Worm (Caenorhabditis elegans) whole organism, L1 larva: ENCODE results near the gene R05D3.12.
A peak's percentile ranks its signal among the peaks of the same experiment; 100 is the strongest.

Experiments
- C04F5.9 ChIP-seq: sonication (generic microtip); optimal IDR thresholded peaks from 2 replicates; lab custom pipeline; 2016; ENCODE audit warnings: missing genetic modification characterization, missing compliant biosample characterization
- C34B4.2 ChIP-seq: sonication (generic microtip); optimal IDR thresholded peaks from 2 replicates; lab custom pipeline; 2017; ENCODE audit warnings: mild to moderate bottlenecking, missing genetic modification characterization, missing compliant biosample characterization
- F16B12.6 ChIP-seq: fragments of 150-350 bp; optimal IDR thresholded peaks from 2 replicates; lab custom pipeline; 2014; ENCODE audit warnings: missing biosample characterization, missing genetic modification characterization
- Y116A8C.19 ChIP-seq: sonication (generic microtip); optimal IDR thresholded peaks from 2 replicates; lab custom pipeline; 2016; ENCODE audit warnings: missing compliant biosample characterization, missing genetic modification characterization, borderline replicate concordance
- aha-1 ChIP-seq: fragments of 150-350 bp; optimal IDR thresholded peaks from 2 replicates; lab custom pipeline; 2014; ENCODE audit warnings: missing biosample characterization, missing genetic modification characterization
- alr-1 ChIP-seq: fragments of 200-800 bp; sonication (Bioruptor generic); optimal IDR thresholded peaks from 2 replicates; lab custom pipeline; 2018; ENCODE audit warnings: borderline replicate concordance, mild to moderate bottlenecking, missing genetic modification characterization, missing compliant biosample characterization
- aly-2 ChIP-seq: fragments of 150-350 bp; optimal IDR thresholded peaks from 2 replicates; lab custom pipeline; 2014; ENCODE audit warnings: missing biosample characterization, missing genetic modification characterization
- ama-1 ChIP-seq: fragments of 150-350 bp; optimal IDR thresholded peaks from 2 replicates; lab custom pipeline; 2014
- ceh-63 ChIP-seq: fragments of 200-800 bp; sonication (Bioruptor generic); optimal IDR thresholded peaks from 2 replicates; lab custom pipeline; 2018; ENCODE audit warnings: mild to moderate bottlenecking, missing genetic modification characterization, missing compliant biosample characterization
- ceh-8 ChIP-seq: fragments of 200-800 bp; sonication (Bioruptor generic); optimal IDR thresholded peaks from 2 replicates; lab custom pipeline; 2018; ENCODE audit warnings: mild to moderate bottlenecking, missing genetic modification characterization, moderate library complexity, missing compliant biosample characterization
- ceh-82 ChIP-seq, 3 experiments: fragments of 150-350 bp in 1 of 3; sonication (generic microtip) in 2 of 3; optimal IDR thresholded peaks; 2 replicates each; lab custom pipeline; 2014 to 2017; ENCODE audit warnings: missing biosample characterization in 3 of 3, missing genetic modification characterization in 3 of 3
- ceh-90 ChIP-seq: sonication (generic microtip); optimal IDR thresholded peaks from 2 replicates; lab custom pipeline; 2016; ENCODE audit warnings: missing genetic modification characterization, missing compliant biosample characterization
- ces-1 ChIP-seq: fragments of 150-350 bp; optimal IDR thresholded peaks from 2 replicates; lab custom pipeline; 2014; ENCODE audit warnings: missing biosample characterization, missing genetic modification reagents, missing genetic modification characterization
- dpl-1 ChIP-seq, 3 experiments: fragments of 150-350 bp in 2 of 3; sonication (generic microtip) in 1 of 3; optimal IDR thresholded peaks; 2 replicates each; lab custom pipeline; 2014 to 2017; ENCODE audit warnings: missing biosample characterization in 3 of 3, missing genetic modification characterization in 3 of 3, missing genetic modification reagents in 3 of 3
- efl-1 ChIP-seq, 4 experiments: fragments of 150-350 bp; optimal IDR thresholded peaks in 3 of 4; peaks in 1 of 4; 1 replicate in 1 of 4; 2 replicates in 3 of 4; lab custom pipeline; 2014; ENCODE audit warnings: missing biosample characterization in 2 of 4, missing genetic modification characterization in 2 of 4, missing genetic modification reagents in 2 of 4
- egl-27 ChIP-seq, 2 experiments: fragments of 150-350 bp in 1 of 2; sonication (generic microtip); optimal IDR thresholded peaks; 3 replicates each; lab custom pipeline; 2017 to 2018; ENCODE audit warnings: missing biosample characterization in 2 of 2, missing genetic modification characterization in 2 of 2, missing genetic modification reagents in 2 of 2
- elt-2 ChIP-seq: sonication (generic microtip); optimal IDR thresholded peaks from 2 replicates; lab custom pipeline; 2016; ENCODE audit warnings: missing genetic modification characterization, mild to moderate bottlenecking, inconsistent platforms, missing compliant biosample characterization, missing genetic modification reagents
- elt-3 ChIP-seq, 6 experiments: fragments of 150-350 bp in 1 of 6; sonication (generic microtip); optimal IDR thresholded peaks; 2 replicates each; lab custom pipeline; 2017 to 2018; ENCODE audit warnings: missing biosample characterization in 6 of 6, missing genetic modification characterization in 6 of 6, inconsistent platforms in 1 of 6
- grh-1 ChIP-seq: fragments of 200-800 bp; sonication (Bioruptor generic); IDR thresholded peaks from 2 replicates; pipeline ENCODE4 v1.3.6; 2022; ENCODE audit warnings: missing genetic modification reagents, missing genetic modification characterization, missing compliant biosample characterization
- irx-1 ChIP-seq: sonication (generic microtip); optimal IDR thresholded peaks from 2 replicates; lab custom pipeline; 2016; ENCODE audit warnings: missing genetic modification characterization, missing compliant biosample characterization
- lin-13 ChIP-seq: fragments of 150-350 bp; optimal IDR thresholded peaks from 2 replicates; lab custom pipeline; 2014; ENCODE audit warnings: missing biosample characterization, missing genetic modification reagents, missing genetic modification characterization
- lin-14 ChIP-seq: fragments of 200-800 bp; sonication (Bioruptor generic); optimal IDR thresholded peaks from 2 replicates; lab custom pipeline; 2018; ENCODE audit warnings: mild to moderate bottlenecking, missing genetic modification characterization, moderate library complexity, missing compliant biosample characterization
- lin-35 ChIP-seq, 2 experiments: fragments of 150-350 bp; optimal IDR thresholded peaks; 2 replicates each; lab custom pipeline; 2014; ENCODE audit warnings: missing biosample characterization in 2 of 2, missing genetic modification characterization in 2 of 2, missing genetic modification reagents in 2 of 2
- lin-39 ChIP-seq: fragments of 150-350 bp; optimal IDR thresholded peaks from 2 replicates; lab custom pipeline; 2014; ENCODE audit warnings: missing biosample characterization, missing genetic modification reagents, missing genetic modification characterization
- lsy-2 ChIP-seq, 2 experiments: fragments of 150-350 bp; optimal IDR thresholded peaks; 2 replicates each; lab custom pipeline; 2014; ENCODE audit warnings: missing biosample characterization in 2 of 2, missing genetic modification characterization in 2 of 2
- mef-2 ChIP-seq: fragments of 150-350 bp; optimal IDR thresholded peaks from 2 replicates; lab custom pipeline; 2014; ENCODE audit warnings: missing biosample characterization, missing genetic modification characterization
- mep-1 ChIP-seq: fragments of 150-350 bp; optimal IDR thresholded peaks from 2 replicates; lab custom pipeline; 2014; ENCODE audit warnings: missing biosample characterization, missing genetic modification characterization
- nhr-12 ChIP-seq: sonication (generic microtip); optimal IDR thresholded peaks from 2 replicates; lab custom pipeline; 2017; ENCODE audit warnings: missing biosample characterization, missing genetic modification characterization
- nhr-19 ChIP-seq: fragments of 200-800 bp; sonication (Bioruptor generic); conservative IDR thresholded peaks from 2 replicates; pipeline ENCODE4 v1.3.6; 2022; ENCODE audit warnings: missing genetic modification characterization, missing compliant biosample characterization
- nhr-20 ChIP-seq: sonication (generic microtip); optimal IDR thresholded peaks from 2 replicates; lab custom pipeline; 2016; ENCODE audit warnings: mild to moderate bottlenecking, missing genetic modification characterization, missing compliant biosample characterization
- nhr-47 ChIP-seq: sonication (generic microtip); optimal IDR thresholded peaks from 2 replicates; lab custom pipeline; 2016; ENCODE audit warnings: mild to moderate bottlenecking, missing genetic modification characterization, moderate library complexity, missing compliant biosample characterization
- nhr-71 ChIP-seq: sonication (generic microtip); optimal IDR thresholded peaks from 2 replicates; lab custom pipeline; 2016; ENCODE audit warnings: mild to moderate bottlenecking, missing genetic modification characterization, moderate library complexity, missing compliant biosample characterization
- nhr-77 ChIP-seq: fragments of 150-350 bp; optimal IDR thresholded peaks from 2 replicates; lab custom pipeline; 2014; ENCODE audit warnings: missing biosample characterization, missing genetic modification characterization
- pax-3 ChIP-seq: fragments of 200-800 bp; sonication (Bioruptor generic); optimal IDR thresholded peaks from 2 replicates; lab custom pipeline; 2018; ENCODE audit warnings: mild to moderate bottlenecking, missing genetic modification characterization, moderate library complexity, missing compliant biosample characterization
- pqm-1 ChIP-seq: sonication (generic microtip); optimal IDR thresholded peaks from 3 replicates; lab custom pipeline; 2017; ENCODE audit warnings: missing biosample characterization, missing genetic modification characterization
- rnt-1 ChIP-seq: sonication (generic microtip); optimal IDR thresholded peaks from 2 replicates; lab custom pipeline; 2016; ENCODE audit warnings: mild to moderate bottlenecking, missing genetic modification characterization, moderate library complexity, missing compliant biosample characterization
- snpc-4 ChIP-seq: fragments of 150-350 bp; optimal IDR thresholded peaks from 2 replicates; lab custom pipeline; 2014; ENCODE audit warnings: missing biosample characterization, missing genetic modification characterization
- sup-37 ChIP-seq: fragments of 200-800 bp; sonication (Bioruptor generic); optimal IDR thresholded peaks from 2 replicates; lab custom pipeline; 2018; ENCODE audit warnings: mild to moderate bottlenecking, missing genetic modification characterization, missing compliant biosample characterization
- tlp-1 ChIP-seq: fragments of 150-350 bp; optimal IDR thresholded peaks from 2 replicates; lab custom pipeline; 2014; ENCODE audit warnings: missing biosample characterization, missing genetic modification characterization
- unc-62 ChIP-seq: fragments of 150-350 bp; optimal IDR thresholded peaks from 2 replicates; lab custom pipeline; 2014; ENCODE audit warnings: missing biosample characterization, missing genetic modification reagents, missing genetic modification characterization
- unc-86 ChIP-seq: sonication (generic microtip); optimal IDR thresholded peaks from 2 replicates; lab custom pipeline; 2016; ENCODE audit warnings: missing genetic modification characterization, missing compliant biosample characterization
- unc-98 ChIP-seq: fragments of 200-800 bp; sonication (Bioruptor generic); IDR thresholded peaks from 2 replicates; pipeline ENCODE4 v1.3.6; 2022; ENCODE audit warnings: missing genetic modification characterization, missing compliant biosample characterization
- xbp-1 ChIP-seq: sonication (generic microtip); optimal IDR thresholded peaks from 2 replicates; lab custom pipeline; 2016; ENCODE audit warnings: missing genetic modification characterization, missing compliant biosample characterization
- zip-4 ChIP-seq: fragments of 200-800 bp; sonication (Bioruptor generic); optimal IDR thresholded peaks from 2 replicates; lab custom pipeline; 2018; ENCODE audit warnings: mild to moderate bottlenecking, missing genetic modification characterization, moderate library complexity, missing compliant biosample characterization
- ztf-11 ChIP-seq, 2 experiments: sonication (generic microtip); optimal IDR thresholded peaks; 2 replicates each; lab custom pipeline; 2016 to 2017; ENCODE audit warnings: missing genetic modification characterization in 2 of 2, missing biosample characterization in 1 of 2, missing compliant biosample characterization in 1 of 2
- ztf-4 ChIP-seq: fragments of 150-350 bp; optimal IDR thresholded peaks from 2 replicates; lab custom pipeline; 2014; ENCODE audit warnings: missing biosample characterization, missing genetic modification characterization

Gene R05D3.12

ce11 chrIII:8417192-8417967 is 36.6 kb downstream of the R05D3.12 start (continued):
- no peak for TF ChIP-seq unc-62
- peak; percentile 90 for TF ChIP-seq ceh-8 (GFP tag; lab: Kevin White, UChicago)
- TF ChIP-seq efl-1 (optimal IDR thresholded peaks at IDR 0.05; lab: Kevin White, UChicago) = peak; percentile 85 to 87
- peak; percentile 53 to 95 for TF ChIP-seq efl-1 (GFP tag; optimal IDR thresholded peaks at IDR 0.05 in 1 of 2; lab: Kevin White, UChicago)
- peak; percentile 40 for TF ChIP-seq mef-2 (tag; lab: Kevin White, UChicago)
- no peak for TF ChIP-seq ama-1 (lab: Kevin White, UChicago)
- no peak for TF ChIP-seq nhr-12
- TF ChIP-seq alr-1 (tag; lab: Kevin White, UChicago) = no peak
- peak; percentile 84 for TF ChIP-seq lin-39 (tag; lab: Kevin White, UChicago)
- TF ChIP-seq F16B12.6 (tag; lab: Kevin White, UChicago) = no peak
- TF ChIP-seq elt-3 (tag; optimal IDR thresholded peaks at IDR 0.05; lab: Kevin White, UChicago) = peak in 3 of 6 experiments; percentile 54 to 75 (median 62)
- peak; percentile 98 for TF ChIP-seq lin-14 (GFP tag; lab: Kevin White, UChicago)
- peak; percentile 81 for TF ChIP-seq zip-4 (GFP tag; lab: Kevin White, UChicago)
- TF ChIP-seq nhr-20 = peak; percentile 95

- TF ChIP-seq lsy-2 (tag; optimal IDR thresholded peaks at IDR 0.05; lab: Kevin White, UChicago) (no peak), aly-2 (tag; lab: Kevin White, UChicago) (no peak), ama-1 (lab: Kevin White, UChicago) (no peak), ceh-82 (tag; optimal IDR thresholded peaks at IDR 0.05; lab: Kevin White, UChicago) (no peak), irx-1 (tag; lab: Kevin White, UChicago) (no peak), alr-1 (tag; lab: Kevin White, UChicago) (no peak)
These were observed 37.2 kb downstream of the R05D3.12 start, which contains the start of gene sor-1 for ce11 chrIII:8417968-8418267. Gene sor-1 (plus strand): TSS chrIII:8418168.

ce11 chrIII:8425076-8425475 is 44.3 kb downstream of the R05D3.12 start:
- TF ChIP-seq Y116A8C.19 (tag; lab: Kevin White, UChicago) (no peak), lin-39 (tag; lab: Kevin White, UChicago) (no peak), tlp-1 (no peak), ztf-4 (tag; lab: Kevin White, UChicago) (peak; percentile 13), unc-86 (peak; percentile 55), nhr-19 (GFP tag; lab: Robert Waterston, UW) (peak; percentile 48), elt-2 (tag; lab: Kevin White, UChicago) (peak; percentile 43), F16B12.6 (tag; lab: Kevin White, UChicago) (peak; percentile 39), xbp-1 (tag; lab: Kevin White, UChicago) (peak; percentile 62), pax-3 (tag; lab: Kevin White, UChicago) (peak; percentile 4), nhr-71 (tag; lab: Kevin White, UChicago) (peak; percentile 82), ceh-90 (tag; lab: Kevin White, UChicago) (no peak), egl-27 (tag; optimal IDR thresholded peaks at IDR 0.05; lab: Kevin White, UChicago) (no peak), aha-1 (tag; lab: Kevin White, UChicago) (no peak), ztf-11 (tag; optimal IDR thresholded peaks at IDR 0.05; lab: Kevin White, UChicago) (peak in 1 of 2 experiments; percentile 48), ceh-63 (no peak), rnt-1 (peak; percentile 22), C34B4.2 (no peak), grh-1 (no peak), nhr-77 (tag; lab: Kevin White, UChicago) (peak; percentile 30), sup-37 (GFP tag; lab: Kevin White, UChicago) (no peak), lin-13 (peak; percentile 44), nhr-47 (tag; lab: Kevin White, UChicago) (peak; percentile 72), lin-35 (GFP tag; optimal IDR thresholded peaks at IDR 0.05; lab: Kevin White, UChicago) (peak; percentile 54 to 74), mep-1 (tag; lab: Kevin White, UChicago) (peak; percentile 83), lsy-2 (tag; optimal IDR thresholded peaks at IDR 0.05; lab: Kevin White, UChicago) (peak; percentile 49 to 86), unc-98 (no peak), mef-2 (tag; lab: Kevin White, UChicago) (no peak), C04F5.9 (tag; lab: Kevin White, UChicago) (peak; percentile 12), snpc-4 (peak; percentile 10), ces-1 (no peak), dpl-1 (GFP tag; optimal IDR thresholded peaks at IDR 0.05; lab: Kevin White, UChicago) (peak; percentile 9 to 40 (median 34)), unc-62 (no peak), pqm-1 (tag; lab: Kevin White, UChicago) (no peak), irx-1 (tag; lab: Kevin White, UChicago) (no peak)
